Fruit fly (Drosophila melanogaster): Measurements from ENCODE around the gene NetA.
A peak's percentile ranks its signal among the peaks of the same experiment; 100 is the strongest.

The NetA gene

dm6 chrX:14621464-14621863, 32.3 kb downstream of the NetA start (continued):
- no peak for TF ChIP-seq bbx (GFP tag; IDR thresholded peaks at IDR 0.05; ENCODE audit: partially characterized antibody)
- no peak for TF ChIP-seq eve (GFP tag; optimal IDR thresholded peaks at IDR 0.05)
- TF ChIP-seq tup (GFP tag; optimal IDR thresholded peaks at IDR 0.05) = no peak
- no peak for TF ChIP-seq zfh2 (GFP tag; optimal IDR thresholded peaks at IDR 0.05)
- TF ChIP-seq Vsx1 (GFP tag; optimal IDR thresholded peaks at IDR 0.05) = no peak
- TF ChIP-seq CG12659 (GFP tag; optimal IDR thresholded peaks at IDR 0.05) = no peak
- no peak for TF ChIP-seq BEAF-32 (GFP tag; optimal IDR thresholded peaks at IDR 0.05)
- no peak for TF ChIP-seq CG16813 (GFP tag; IDR thresholded peaks at IDR 0.05; ENCODE audit: partially characterized antibody)
- TF ChIP-seq CG13624 (GFP tag; optimal IDR thresholded peaks at IDR 0.05) = no peak
- TF ChIP-seq CG15696 (tag; optimal IDR thresholded peaks at IDR 0.05) = no peak
- TF ChIP-seq zen2 (GFP tag; IDR thresholded peaks at IDR 0.05; ENCODE audit: partially characterized antibody) = no peak
- no peak for TF ChIP-seq sima (GFP tag; optimal IDR thresholded peaks at IDR 0.05)
- TF ChIP-seq Dip2 (GFP tag; IDR thresholded peaks at IDR 0.05) = no peak
- no peak for TF ChIP-seq mam (GFP tag; optimal IDR thresholded peaks at IDR 0.05)
- TF ChIP-seq CG7745 (tag; optimal IDR thresholded peaks at IDR 0.05) = no peak
- TF ChIP-seq MESR4 (GFP tag; optimal IDR thresholded peaks at IDR 0.05) = no peak
- no peak for TF ChIP-seq CG15011 (GFP tag; optimal IDR thresholded peaks at IDR 0.05)
- TF ChIP-seq CG17186 (GFP tag; optimal IDR thresholded peaks at IDR 0.05) = no peak
- TF ChIP-seq CG6654 (GFP tag; optimal IDR thresholded peaks at IDR 0.05) = no peak
- no peak for TF ChIP-seq Mrtf (GFP tag; IDR thresholded peaks at IDR 0.05)
- no peak for TF ChIP-seq pros (GFP tag; optimal IDR thresholded peaks at IDR 0.05)
- no peak for TF ChIP-seq CG6765 (GFP tag; optimal IDR thresholded peaks at IDR 0.05)
- TF ChIP-seq CG2116 (GFP tag; optimal IDR thresholded peaks at IDR 0.05) = no peak
- TF ChIP-seq Camta (GFP tag; optimal IDR thresholded peaks at IDR 0.05) = no peak
- no peak for TF ChIP-seq CG31365 (tag; optimal IDR thresholded peaks at IDR 0.05)
- TF ChIP-seq CG13296 (GFP tag; optimal IDR thresholded peaks at IDR 0.05) = no peak
- no peak for TF ChIP-seq Atf-2 (GFP tag; optimal IDR thresholded peaks at IDR 0.05)
- TF ChIP-seq sens (GFP tag) = peak; percentile 18
- TF ChIP-seq CG7839 (tag; optimal IDR thresholded peaks at IDR 0.05) = peak; percentile 6
- TF ChIP-seq Abd-B (GFP tag; optimal IDR thresholded peaks at IDR 0.05) = no peak
- TF ChIP-seq CG10959 (GFP tag; IDR thresholded peaks at IDR 0.05) = no peak
- no peak for TF ChIP-seq CG33557 (GFP tag; optimal IDR thresholded peaks at IDR 0.05)
- no peak for TF ChIP-seq Hmr (GFP tag; optimal IDR thresholded peaks at IDR 0.05)
- no peak for TF ChIP-seq toy (GFP tag; IDR thresholded peaks at IDR 0.05)
- TF ChIP-seq NC2β (GFP tag; optimal IDR thresholded peaks at IDR 0.05) = no peak
- TF ChIP-seq NfI (GFP tag; optimal IDR thresholded peaks at IDR 0.05) = no peak
- no peak for TF ChIP-seq sqz (GFP tag; optimal IDR thresholded peaks at IDR 0.05)
- no peak for TF ChIP-seq jing (GFP tag; optimal IDR thresholded peaks at IDR 0.05)
- TF ChIP-seq CG6813 (GFP tag; optimal IDR thresholded peaks at IDR 0.05) = no peak
- no peak for TF ChIP-seq CG9437 (GFP tag; optimal IDR thresholded peaks at IDR 0.05)
- TF ChIP-seq Dref (GFP tag; IDR thresholded peaks at IDR 0.05) = no peak
- no peak for TF ChIP-seq CG10267 (tag; optimal IDR thresholded peaks at IDR 0.05)
- no peak for TF ChIP-seq row (GFP tag; IDR thresholded peaks at IDR 0.05)
- no peak for TF ChIP-seq Atf6 (GFP tag; IDR thresholded peaks at IDR 0.05)
- TF ChIP-seq p53 (GFP tag; optimal IDR thresholded peaks at IDR 0.05) = no peak
- peak in 1 of 2 experiments; percentile 16 for TF ChIP-seq Hr51 (GFP tag; optimal IDR thresholded peaks at IDR 0.05)
- no peak for TF ChIP-seq btn (GFP tag; optimal IDR thresholded peaks at IDR 0.05)
- no peak for TF ChIP-seq gsb-n (tag; optimal IDR thresholded peaks at IDR 0.05)
- TF ChIP-seq CG7928 (GFP tag; optimal IDR thresholded peaks at IDR 0.05) = no peak
- no peak for TF ChIP-seq lilli (GFP tag; optimal IDR thresholded peaks at IDR 0.05)
- no peak for TF ChIP-seq z (GFP tag; IDR thresholded peaks at IDR 0.05)
